Worm (Caenorhabditis elegans) whole organism, L2 larva: ENCODE results near the gene K08C7.1.
"Not testable (repeated sequence)": the region's sequence is repeated elsewhere in the genome, so short reads cannot be mapped to it uniquely, and the experiment has no call there.

Source experiments
- ama-1 ChIP-seq: fragments of 150-350 bp; optimal IDR thresholded peaks from 2 replicates; lab custom pipeline; 2018; ENCODE audit warnings: inconsistent platforms
- dmd-4 ChIP-seq: sonication (generic microtip); optimal IDR thresholded peaks from 2 replicates; lab custom pipeline; 2017; ENCODE audit warnings: missing biosample characterization, missing genetic modification characterization
- lin-11 ChIP-seq: fragments of 150-350 bp; sonication (generic microtip); optimal IDR thresholded peaks from 2 replicates; lab custom pipeline; 2014; ENCODE audit warnings: missing biosample characterization, missing genetic modification characterization, inconsistent platforms, mixed read lengths
- lin-13 ChIP-seq: fragments of 150-350 bp; optimal IDR thresholded peaks from 2 replicates; lab custom pipeline; 2014; ENCODE audit warnings: missing biosample characterization, missing genetic modification reagents, missing genetic modification characterization
- nhr-12 ChIP-seq: fragments of 150-350 bp; optimal IDR thresholded peaks from 2 replicates; lab custom pipeline; 2014; ENCODE audit warnings: missing biosample characterization, missing genetic modification characterization
- nhr-129 ChIP-seq: fragments of 150-350 bp; optimal IDR thresholded peaks from 2 replicates; lab custom pipeline; 2014; ENCODE audit warnings: missing biosample characterization, missing genetic modification characterization
- skn-1 ChIP-seq: sonication (generic microtip); optimal IDR thresholded peaks from 2 replicates; lab custom pipeline; 2017; ENCODE audit warnings: missing biosample characterization, missing genetic modification characterization
- unc-62 ChIP-seq: fragments of 150-350 bp; optimal IDR thresholded peaks from 2 replicates; lab custom pipeline; 2014; ENCODE audit warnings: missing biosample characterization, missing genetic modification reagents, missing genetic modification characterization
- zag-1 ChIP-seq: fragments of 150-350 bp; optimal IDR thresholded peaks from 2 replicates; lab custom pipeline; 2014; ENCODE audit warnings: missing biosample characterization, missing genetic modification characterization
- ztf-4 ChIP-seq: fragments of 150-350 bp; optimal IDR thresholded peaks from 2 replicates; lab custom pipeline; 2014; ENCODE audit warnings: missing biosample characterization, missing genetic modification characterization

DNA sequence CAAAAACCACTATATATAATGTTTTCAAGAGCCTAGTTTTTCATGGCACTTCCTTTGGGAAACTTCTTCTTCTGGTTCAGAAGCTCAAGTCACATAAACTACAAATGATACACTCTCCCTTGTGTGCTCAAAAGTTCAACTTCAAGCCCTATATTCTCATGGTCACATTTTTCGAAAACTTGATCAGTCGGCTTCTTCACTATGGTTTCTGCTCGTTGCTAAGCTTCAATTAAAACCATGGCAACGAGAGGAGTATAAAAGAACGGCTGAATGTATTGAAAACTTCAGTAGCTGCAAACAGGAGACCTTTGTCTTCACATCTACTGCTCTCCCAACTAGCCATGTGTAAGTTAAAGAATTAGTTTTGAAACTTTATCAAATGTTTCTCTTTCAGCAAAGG, 30.7 kb downstream of the K08C7.1 start, which contains the start of gene R102.2:
- TF ChIP-seq dmd-4 (tag; lab: Kevin White, UChicago); unc-62; nhr-12 (tag; lab: Kevin White, UChicago); ztf-4 (tag; lab: Kevin White, UChicago); zag-1 (tag; lab: Kevin White, UChicago); ama-1; nhr-129 (tag; lab: Kevin White, UChicago); lin-11 (tag; lab: Kevin White, UChicago); lin-13 (GFP tag; lab: Kevin White, UChicago); skn-1 (tag; lab: Kevin White, UChicago): not testable (repeated sequence)
